Worm (Caenorhabditis elegans) whole organism, L3 larva: Measurements from ENCODE around the gene irld-25.

Experiments
- ceh-82 ChIP-seq: fragments of 150-350 bp; optimal IDR thresholded peaks from 2 replicates; lab custom pipeline; 2014; ENCODE audit warnings: missing biosample characterization, missing genetic modification characterization
- mdl-1 ChIP-seq: fragments of 150-350 bp; optimal IDR thresholded peaks from 2 replicates; lab custom pipeline; 2014; ENCODE audit warnings: missing biosample characterization, missing genetic modification characterization
- nhr-11 ChIP-seq: fragments of 150-350 bp; optimal IDR thresholded peaks from 2 replicates; lab custom pipeline; 2014; ENCODE audit warnings: missing biosample characterization, missing genetic modification characterization
- unc-62 ChIP-seq: fragments of 150-350 bp; sonication (generic microtip); optimal IDR thresholded peaks from 4 replicates; lab custom pipeline; 2014; ENCODE audit warnings: missing biosample characterization, missing genetic modification reagents, missing genetic modification characterization

ce11 chrV:15259904-15260303 lies 38.5 kb downstream of the irld-25 start, which contains the start of gene M01B2.8:
- TF ChIP-seq nhr-11 (tag; lab: Kevin White, UChicago) (no peak), unc-62 (GFP tag; lab: Kevin White, UChicago) (no peak), mdl-1 (tag; lab: Kevin White, UChicago) (no peak), ceh-82 (no peak)
